Fruit fly (Drosophila melanogaster) Kc167 (cell line): ENCODE measurements around the gene CG1273.

Experiments used
- Myc ChIP-seq: fragments of >200 bp; optimal IDR thresholded peaks from 2 replicates; lab custom pipeline; 2017; ENCODE audit warnings: missing external identifiers
- Sin3A ChIP-seq: fragments of >200 bp; optimal IDR thresholded peaks from 2 replicates; lab custom pipeline; 2018; ENCODE audit warnings: missing external identifiers
- h ChIP-seq: fragments of >200 bp; optimal IDR thresholded peaks from 3 replicates; lab custom pipeline; 2018; ENCODE audit warnings: missing external identifiers
- insv ChIP-seq: fragments of >200 bp; optimal IDR thresholded peaks from 3 replicates; lab custom pipeline; 2018; ENCODE audit warnings: missing external identifiers
- psq ChIP-seq: fragments of >200 bp; optimal IDR thresholded peaks from 2 replicates; lab custom pipeline; 2017; ENCODE audit warnings: missing external identifiers
- ttk ChIP-seq: sonication (Bioruptor generic); optimal IDR thresholded peaks from 2 replicates; lab custom pipeline; 2017; ENCODE audit warnings: missing external identifiers

The CG1273 gene

DNA sequence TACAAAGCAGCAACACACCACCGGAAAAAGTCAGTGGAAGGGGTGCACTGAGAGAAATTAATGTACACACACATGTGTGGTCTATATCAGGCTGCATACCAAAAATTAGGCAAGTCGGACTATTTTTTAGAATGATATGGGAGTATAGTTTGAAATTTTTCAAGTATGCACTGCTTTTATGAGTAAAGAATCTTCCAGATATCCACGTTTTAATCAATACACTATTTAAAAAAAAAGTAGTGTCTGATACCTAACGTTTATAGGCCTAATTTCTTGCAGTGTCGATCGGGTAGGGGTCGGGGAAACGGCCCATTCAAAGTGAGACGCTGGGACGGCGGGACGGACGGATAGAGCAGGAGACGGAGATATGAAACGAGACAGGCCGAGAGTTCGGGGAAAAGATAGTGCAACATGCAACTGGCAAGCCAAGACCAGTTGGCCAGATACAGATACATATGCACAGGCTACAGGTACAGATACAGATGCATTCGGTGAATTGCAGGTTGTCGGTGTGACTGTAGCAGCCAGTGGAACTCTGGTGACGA lies 33.1 kb upstream of the CG1273 start:
- TF ChIP-seq ttk (lab: Kevin White, UChicago) (no peak), h (no peak), insv (lab: Kevin White, UChicago) (no peak), Sin3A (no peak), psq (lab: Kevin White, UChicago) (no peak), Myc (lab: Kevin White, UChicago) (no peak)

DNA sequence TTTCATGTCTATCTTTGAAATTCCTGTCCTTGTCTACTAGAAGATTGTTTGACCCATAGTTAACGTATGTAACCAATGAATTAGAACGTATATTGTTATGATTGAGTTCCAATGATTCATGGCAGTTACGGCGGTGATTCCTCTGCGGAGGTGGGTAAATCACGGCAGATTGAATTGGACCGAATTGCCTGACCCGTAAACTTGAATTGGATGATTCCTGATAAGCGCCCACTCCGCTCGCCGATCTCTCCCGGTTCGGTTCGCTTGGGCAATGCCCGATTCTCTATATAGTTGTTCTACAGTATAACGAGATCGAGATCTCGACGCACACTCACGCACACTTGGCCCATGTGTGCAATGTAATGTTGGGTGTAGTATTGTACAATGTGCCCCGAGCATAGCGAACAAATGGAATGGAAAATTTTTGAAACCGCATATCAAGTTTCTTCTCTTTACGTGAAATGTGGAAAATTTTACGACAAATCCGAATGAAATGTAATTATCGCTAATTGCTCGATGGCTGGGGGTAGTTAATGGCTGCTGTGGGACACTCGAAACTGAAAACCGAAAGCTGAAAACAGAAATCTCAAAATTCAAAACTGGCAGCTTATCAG lies 32.0 kb upstream of the CG1273 start:
- TF ChIP-seq ttk (lab: Kevin White, UChicago) (no peak), psq (lab: Kevin White, UChicago) (no peak), insv (lab: Kevin White, UChicago) (no peak), Myc (lab: Kevin White, UChicago) (no peak), h (no peak), Sin3A (no peak)

DNA sequence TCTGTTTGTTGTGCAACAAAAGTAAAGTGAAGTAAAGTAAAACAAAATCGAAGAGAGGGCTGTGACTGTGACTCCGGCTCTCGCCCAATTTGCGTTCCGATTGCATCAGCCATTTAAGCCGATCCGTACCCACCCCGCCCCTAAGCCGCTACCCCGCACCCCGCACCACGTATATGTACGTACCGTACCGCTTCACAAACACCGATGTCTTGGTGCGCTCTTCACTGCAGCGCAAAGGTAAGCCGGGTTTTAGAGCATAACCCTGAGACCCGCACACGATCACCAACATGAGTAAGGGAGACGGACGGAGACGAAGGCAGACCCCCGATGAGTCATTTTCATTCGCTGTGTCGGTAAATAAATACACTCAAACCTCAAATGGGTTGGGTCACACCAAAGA lies 31.3 kb upstream of the CG1273 start:
- no peak for TF ChIP-seq Myc (lab: Kevin White, UChicago)
- no peak for TF ChIP-seq ttk (lab: Kevin White, UChicago)
- no peak for TF ChIP-seq Sin3A

- TF ChIP-seq h, result no peak
Observed at dm6 chr3L:4232724-4233367, 30.7 kb upstream of the CG1273 start.

DNA sequence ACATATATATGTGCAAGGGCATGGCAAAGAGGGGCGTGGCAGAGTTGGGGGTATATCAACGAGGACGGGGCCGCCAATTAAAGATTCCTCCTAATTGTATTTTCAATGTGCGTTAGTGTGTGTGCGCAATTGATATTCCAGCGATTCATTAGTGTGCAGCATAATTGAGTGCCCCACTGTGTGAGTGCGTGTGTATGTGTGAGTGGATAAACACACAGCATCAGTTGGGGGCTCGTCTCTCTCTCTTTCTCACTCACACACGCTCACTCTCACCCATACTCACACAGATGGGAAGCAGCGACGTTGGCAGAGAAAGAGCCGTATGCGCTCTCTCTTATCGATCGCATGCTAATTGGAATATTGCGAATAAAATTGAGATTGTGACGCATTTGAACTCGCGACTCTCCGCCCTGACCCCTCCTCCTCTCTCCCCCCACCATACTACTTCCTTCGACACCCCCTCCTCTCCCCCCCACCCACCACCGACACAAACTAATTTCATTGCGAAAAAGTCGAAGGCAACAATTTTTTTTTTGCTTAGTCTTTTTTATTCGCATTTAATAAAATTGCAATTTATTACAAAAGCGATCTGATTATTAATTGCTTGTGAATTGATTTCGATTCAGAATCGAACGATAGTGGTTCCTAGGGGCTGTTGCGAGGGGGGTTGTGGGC lies 29.8 kb upstream of the CG1273 start:
- no peak for TF ChIP-seq ttk (lab: Kevin White, UChicago)
- no peak for TF ChIP-seq Sin3A
- no peak for TF ChIP-seq h
- no peak for TF ChIP-seq Myc (lab: Kevin White, UChicago)
- no peak for TF ChIP-seq insv (lab: Kevin White, UChicago)

- TF ChIP-seq Myc (lab: Kevin White, UChicago) (no peak), ttk (lab: Kevin White, UChicago) (no peak), insv (lab: Kevin White, UChicago) (no peak), Sin3A (no peak), psq (lab: Kevin White, UChicago) (no peak), h (no peak)
Observed at dm6 chr3L:4236097-4236572, 27.4 kb upstream of the CG1273 start, which contains the start of gene ImpL2. ImpL2 (minus strand) TSS chr3L:4236147.

- TF ChIP-seq psq (lab: Kevin White, UChicago), result no peak
- TF ChIP-seq Myc (lab: Kevin White, UChicago), result no peak
Observed at dm6 chr3L:4238195-4238594, 25.3 kb upstream of the CG1273 start.

DNA sequence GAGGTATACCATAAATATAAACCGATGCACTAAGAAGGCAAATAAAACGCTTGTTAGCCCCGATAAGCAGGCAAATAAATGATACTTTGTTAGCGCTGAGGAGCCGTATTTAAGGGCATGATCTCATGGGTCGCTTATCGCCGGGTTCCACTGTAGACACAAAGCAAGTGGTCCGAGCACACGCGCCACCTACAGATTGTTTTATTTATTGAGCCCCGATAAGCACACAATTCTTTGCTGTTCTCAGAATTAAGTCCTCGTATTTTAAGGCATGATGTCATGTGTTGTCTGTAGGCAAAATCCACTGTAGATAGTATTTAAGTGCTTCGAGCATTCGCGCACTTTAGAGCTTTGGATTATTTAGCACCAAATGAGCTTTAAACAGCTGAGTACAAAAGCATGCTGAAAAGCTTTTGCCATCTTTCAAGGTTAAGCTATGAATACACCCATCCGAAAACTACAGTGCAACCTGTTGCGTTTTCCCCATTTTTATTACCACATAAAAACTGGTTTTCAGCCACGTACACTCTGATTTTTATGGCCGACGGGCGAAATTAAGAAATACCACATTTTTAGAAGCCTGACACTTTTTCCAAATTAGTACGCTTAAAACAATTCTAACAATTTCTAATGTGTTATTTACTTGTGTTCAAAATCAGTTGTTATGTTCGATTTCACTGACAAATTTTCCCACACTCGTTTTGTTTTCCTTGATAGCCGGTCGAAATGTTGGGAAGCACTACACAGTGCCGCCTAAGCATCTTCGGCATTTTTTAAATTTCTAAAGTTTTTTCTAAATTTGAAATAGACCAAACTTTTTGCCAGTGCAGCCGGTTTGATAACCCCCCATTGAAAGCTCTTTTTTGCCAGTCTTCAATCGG lies 23.8 kb upstream of the CG1273 start, which contains the start of gene Sqor:
Gene Sqor, plus strand, starts transcription at position 732 of the 881 bp plus-strand sequence.
- TF ChIP-seq insv (lab: Kevin White, UChicago), result no peak
- TF ChIP-seq psq (lab: Kevin White, UChicago), result no peak
- no peak for TF ChIP-seq h
- no peak for TF ChIP-seq ttk (lab: Kevin White, UChicago)
- TF ChIP-seq Sin3A, result no peak
- no peak for TF ChIP-seq Myc (lab: Kevin White, UChicago)

dm6 chr3L:4242428-4242827 lies 21.1 kb upstream of the CG1273 start, which contains the start of gene pav:
pav (plus strand) TSS chr3L:4242734.
- no peak for TF ChIP-seq insv (lab: Kevin White, UChicago)
- no peak for TF ChIP-seq h
- TF ChIP-seq psq (lab: Kevin White, UChicago), result no peak
- TF ChIP-seq ttk (lab: Kevin White, UChicago), result no peak
- TF ChIP-seq Sin3A, result no peak
- TF ChIP-seq Myc (lab: Kevin White, UChicago), result no peak

DNA sequence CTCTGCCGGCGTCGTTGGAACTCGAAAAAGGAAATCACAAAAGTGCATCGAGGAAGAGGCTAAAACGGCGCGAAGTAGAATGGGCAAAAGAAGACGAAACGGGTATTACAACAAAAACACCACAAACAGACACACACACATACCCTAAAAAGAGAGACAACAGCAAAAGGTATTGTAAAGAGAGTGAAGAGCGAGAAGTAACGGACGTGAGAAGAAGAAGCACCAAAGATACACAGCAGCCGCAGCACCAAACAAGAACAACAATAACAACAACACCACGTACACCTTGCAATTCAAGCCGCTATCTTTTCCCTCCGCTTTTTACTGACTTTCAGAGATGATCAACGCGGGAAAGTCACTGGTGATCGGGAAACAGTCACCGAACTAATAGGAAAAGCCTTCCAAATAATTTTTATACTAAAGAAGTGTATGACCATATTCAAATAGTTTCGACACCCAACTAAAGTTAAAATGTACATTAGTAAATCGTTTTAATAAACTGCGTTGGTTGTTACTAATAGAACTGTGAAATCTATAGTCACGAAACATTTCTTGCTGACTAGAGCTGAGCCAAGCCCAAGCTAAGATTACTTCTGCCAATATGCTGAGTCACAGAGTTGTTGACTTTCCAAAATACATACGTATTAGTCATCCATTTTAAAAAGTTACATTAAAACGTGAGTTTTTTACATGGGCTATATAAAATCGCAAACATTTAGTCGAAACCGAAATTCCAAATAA lies 11.2 kb upstream of the CG1273 start:
- TF ChIP-seq h (no peak), psq (lab: Kevin White, UChicago) (no peak), Sin3A (no peak), insv (lab: Kevin White, UChicago) (no peak), ttk (lab: Kevin White, UChicago) (no peak), Myc (lab: Kevin White, UChicago) (no peak)
